Worm (Caenorhabditis elegans) whole organism, L2 larva: ENCODE results near the gene ZK353.2.

Experiments used
- C34F6.9 ChIP-seq: fragments of 150-350 bp; optimal IDR thresholded peaks from 2 replicates; lab custom pipeline; 2014; ENCODE audit warnings: missing biosample characterization, missing genetic modification characterization
- F13H6.1 ChIP-seq: sonication (generic microtip); optimal IDR thresholded peaks from 2 replicates; lab custom pipeline; 2016; ENCODE audit warnings: missing genetic modification characterization, missing compliant biosample characterization
- R02D3.7 ChIP-seq: fragments of 150-350 bp; optimal IDR thresholded peaks from 2 replicates; lab custom pipeline; 2014; ENCODE audit warnings: missing biosample characterization, missing genetic modification characterization
- ZK546.5 ChIP-seq: sonication (generic microtip); optimal IDR thresholded peaks from 2 replicates; lab custom pipeline; 2017; ENCODE audit warnings: missing biosample characterization, missing genetic modification characterization
- alr-1 ChIP-seq: fragments of 150-350 bp; optimal IDR thresholded peaks from 2 replicates; lab custom pipeline; 2014; ENCODE audit warnings: missing biosample characterization, missing genetic modification characterization
- ama-1 ChIP-seq: fragments of 150-350 bp; optimal IDR thresholded peaks from 2 replicates; lab custom pipeline; 2018; ENCODE audit warnings: inconsistent platforms
- blmp-1 ChIP-seq: sonication (generic microtip); optimal IDR thresholded peaks from 2 replicates; lab custom pipeline; 2017; ENCODE audit warnings: missing genetic modification characterization, mild to moderate bottlenecking, missing compliant biosample characterization, antibody characterized with exemption, moderate library complexity; ENCODE audit not compliant: insufficient read depth
- ceh-82 ChIP-seq: fragments of 150-350 bp; optimal IDR thresholded peaks from 2 replicates; lab custom pipeline; 2014; ENCODE audit warnings: missing biosample characterization, missing genetic modification characterization
- crh-2 ChIP-seq: sonication (generic microtip); optimal IDR thresholded peaks from 2 replicates; lab custom pipeline; 2017; ENCODE audit warnings: missing biosample characterization, missing genetic modification characterization
- dmd-4 ChIP-seq: sonication (generic microtip); optimal IDR thresholded peaks from 2 replicates; lab custom pipeline; 2017; ENCODE audit warnings: missing biosample characterization, missing genetic modification characterization
- egl-27 ChIP-seq: sonication (generic microtip); optimal IDR thresholded peaks from 3 replicates; lab custom pipeline; 2017; ENCODE audit warnings: missing biosample characterization, missing genetic modification reagents, missing genetic modification characterization
- elt-1 ChIP-seq: fragments of 150-350 bp; optimal IDR thresholded peaks from 2 replicates; lab custom pipeline; 2014; ENCODE audit warnings: missing biosample characterization, missing genetic modification characterization
- elt-3 ChIP-seq: sonication (generic microtip); optimal IDR thresholded peaks from 2 replicates; lab custom pipeline; 2017; ENCODE audit warnings: missing biosample characterization, missing genetic modification characterization
- fos-1 ChIP-seq: fragments of 150-350 bp; optimal IDR thresholded peaks from 2 replicates; lab custom pipeline; 2014; ENCODE audit warnings: missing biosample characterization, missing genetic modification characterization
- gmeb-1 ChIP-seq: fragments of 150-350 bp; optimal IDR thresholded peaks from 2 replicates; lab custom pipeline; 2014; ENCODE audit warnings: missing biosample characterization, missing genetic modification characterization
- lin-11 ChIP-seq: fragments of 150-350 bp; sonication (generic microtip); optimal IDR thresholded peaks from 2 replicates; lab custom pipeline; 2014; ENCODE audit warnings: missing biosample characterization, missing genetic modification characterization, inconsistent platforms, mixed read lengths
- lin-13 ChIP-seq: fragments of 150-350 bp; optimal IDR thresholded peaks from 2 replicates; lab custom pipeline; 2014; ENCODE audit warnings: missing biosample characterization, missing genetic modification reagents, missing genetic modification characterization
- lin-39 ChIP-seq: fragments of 150-350 bp; optimal IDR thresholded peaks from 2 replicates; lab custom pipeline; 2014; ENCODE audit warnings: missing biosample characterization, missing genetic modification reagents, missing genetic modification characterization
- lsy-2 ChIP-seq, 2 experiments: fragments of 150-350 bp in 1 of 2; sonication (generic microtip) in 1 of 2; optimal IDR thresholded peaks; 2 replicates each; lab custom pipeline; 2014 to 2017; ENCODE audit warnings: missing biosample characterization in 2 of 2, missing genetic modification characterization in 2 of 2
- mbf-1 ChIP-seq: sonication (generic microtip); optimal IDR thresholded peaks from 2 replicates; lab custom pipeline; 2017; ENCODE audit warnings: missing biosample characterization, missing genetic modification characterization
- mdl-1 ChIP-seq, 2 experiments: fragments of 150-350 bp in 1 of 2; sonication (generic microtip) in 1 of 2; optimal IDR thresholded peaks; 2 replicates each; lab custom pipeline; 2017; ENCODE audit warnings: missing biosample characterization in 2 of 2, missing genetic modification characterization in 2 of 2
- nhr-10 ChIP-seq: sonication (generic microtip); optimal IDR thresholded peaks from 2 replicates; lab custom pipeline; 2017; ENCODE audit warnings: missing biosample characterization, missing genetic modification characterization
- nhr-11 ChIP-seq: fragments of 150-350 bp; optimal IDR thresholded peaks from 2 replicates; lab custom pipeline; 2014; ENCODE audit warnings: missing biosample characterization, missing genetic modification characterization
- nhr-12 ChIP-seq: fragments of 150-350 bp; optimal IDR thresholded peaks from 2 replicates; lab custom pipeline; 2014; ENCODE audit warnings: missing biosample characterization, missing genetic modification characterization
- nhr-129 ChIP-seq: fragments of 150-350 bp; optimal IDR thresholded peaks from 2 replicates; lab custom pipeline; 2014; ENCODE audit warnings: missing biosample characterization, missing genetic modification characterization
- nhr-21 ChIP-seq: fragments of 150-350 bp; optimal IDR thresholded peaks from 2 replicates; lab custom pipeline; 2014; ENCODE audit warnings: missing biosample characterization, missing genetic modification characterization
- nhr-23 ChIP-seq: fragments of 150-350 bp; optimal IDR thresholded peaks from 2 replicates; lab custom pipeline; 2014; ENCODE audit warnings: missing biosample characterization, missing genetic modification reagents, missing genetic modification characterization
- nhr-237 ChIP-seq: fragments of 150-350 bp; optimal IDR thresholded peaks from 2 replicates; lab custom pipeline; 2014; ENCODE audit warnings: missing biosample characterization, missing genetic modification characterization
- nhr-25 ChIP-seq: fragments of 150-350 bp; sonication (generic microtip); optimal IDR thresholded peaks from 3 replicates; lab custom pipeline; 2014; ENCODE audit warnings: missing biosample characterization, missing genetic modification characterization
- nhr-6 ChIP-seq: fragments of 150-350 bp; optimal IDR thresholded peaks from 2 replicates; lab custom pipeline; 2014; ENCODE audit warnings: missing biosample characterization, missing genetic modification characterization
- nhr-77 ChIP-seq: fragments of 150-350 bp; optimal IDR thresholded peaks from 2 replicates; lab custom pipeline; 2014; ENCODE audit warnings: missing biosample characterization, missing genetic modification characterization
- peb-1 ChIP-seq: fragments of 150-350 bp; optimal IDR thresholded peaks from 2 replicates; lab custom pipeline; 2014; ENCODE audit warnings: missing biosample characterization, missing genetic modification characterization
- sem-4 ChIP-seq: fragments of 150-350 bp; optimal IDR thresholded peaks from 2 replicates; lab custom pipeline; 2014; ENCODE audit warnings: missing biosample characterization, missing genetic modification reagents, missing genetic modification characterization
- skn-1 ChIP-seq: sonication (generic microtip); optimal IDR thresholded peaks from 2 replicates; lab custom pipeline; 2017; ENCODE audit warnings: missing biosample characterization, missing genetic modification characterization
- sma-3 ChIP-seq: sonication (generic microtip); optimal IDR thresholded peaks from 2 replicates; lab custom pipeline; 2016; ENCODE audit warnings: missing genetic modification reagents, missing genetic modification characterization, missing compliant biosample characterization
- unc-39 ChIP-seq: fragments of 150-350 bp; optimal IDR thresholded peaks from 2 replicates; lab custom pipeline; 2014; ENCODE audit warnings: missing biosample characterization, missing genetic modification characterization
- unc-55 ChIP-seq: fragments of 150-350 bp; sonication (generic microtip); optimal IDR thresholded peaks from 3 replicates; lab custom pipeline; 2014; ENCODE audit warnings: missing biosample characterization, missing genetic modification reagents, missing genetic modification characterization
- unc-62 ChIP-seq: fragments of 150-350 bp; optimal IDR thresholded peaks from 2 replicates; lab custom pipeline; 2014; ENCODE audit warnings: missing biosample characterization, missing genetic modification reagents, missing genetic modification characterization
- zag-1 ChIP-seq: fragments of 150-350 bp; optimal IDR thresholded peaks from 2 replicates; lab custom pipeline; 2014; ENCODE audit warnings: missing biosample characterization, missing genetic modification characterization
- ztf-1 ChIP-seq: fragments of 200-800 bp; sonication (Bioruptor generic); conservative IDR thresholded peaks from 2 replicates; pipeline ENCODE4 v1.3.6; 2022; ENCODE audit warnings: missing genetic modification characterization, missing compliant biosample characterization
- ztf-11 ChIP-seq: sonication (generic microtip); optimal IDR thresholded peaks from 2 replicates; lab custom pipeline; 2017; ENCODE audit warnings: missing biosample characterization, missing genetic modification characterization
- ztf-4 ChIP-seq: fragments of 150-350 bp; optimal IDR thresholded peaks from 2 replicates; lab custom pipeline; 2014; ENCODE audit warnings: missing biosample characterization, missing genetic modification characterization

Gene ZK353.2

DNA sequence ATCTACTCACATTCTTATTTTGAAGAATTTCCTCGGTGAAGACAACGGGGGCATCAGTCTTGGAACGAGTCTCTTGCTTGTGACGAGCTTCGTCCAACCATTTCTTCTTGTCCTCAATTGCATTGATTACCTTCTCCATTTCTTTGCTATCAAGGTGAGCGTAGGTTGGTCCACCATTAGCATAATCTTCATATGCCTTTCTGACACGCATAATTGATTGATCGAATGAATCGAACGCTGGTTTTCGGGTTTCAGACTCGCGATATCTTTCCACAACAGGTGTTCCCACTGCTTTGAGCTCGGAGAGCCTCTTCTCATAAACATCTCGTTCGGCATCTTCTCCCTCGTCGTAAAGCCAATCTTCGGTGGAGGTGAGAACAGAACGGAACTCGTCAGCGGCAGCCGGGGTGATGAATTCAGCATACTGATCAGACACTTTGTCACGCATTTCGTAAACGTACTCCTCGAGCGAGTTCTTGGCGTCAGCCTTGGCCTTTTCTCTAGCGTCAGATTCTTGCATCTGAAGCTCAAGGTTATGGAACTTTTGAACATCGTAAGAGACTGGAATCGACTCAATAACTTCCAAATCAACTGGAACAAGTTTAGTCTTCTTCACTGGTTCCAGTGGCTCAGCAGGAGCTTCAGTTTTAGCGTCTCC is 46.1 kb downstream of the ZK353.2 start:
- TF ChIP-seq lin-11 (peak; percentile 28), ama-1 (lab: Kevin White, UChicago) (peak; percentile 72), crh-2 (tag; lab: Kevin White, UChicago) (no peak)

DNA sequence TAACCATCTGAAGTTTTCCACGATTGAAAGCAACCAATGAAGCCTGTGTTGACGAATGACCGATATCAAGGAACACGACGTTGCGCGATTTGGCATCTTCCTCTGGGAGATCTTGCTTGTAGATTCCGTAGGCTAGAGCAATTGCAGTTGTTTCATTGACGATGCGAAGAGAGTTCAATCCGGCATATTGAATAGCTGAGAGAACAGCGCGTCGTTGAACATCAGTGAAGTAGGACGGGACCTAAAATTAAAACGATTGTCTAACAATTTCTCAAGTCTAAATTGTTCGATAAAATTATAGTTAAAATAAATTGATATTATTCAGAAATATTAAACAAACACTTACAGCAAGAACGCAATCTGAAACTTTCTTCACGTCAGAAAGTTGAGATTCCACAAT is 47.5 kb downstream of the ZK353.2 start:
- TF ChIP-seq zag-1 (tag; lab: Kevin White, UChicago): no peak
- TF ChIP-seq R02D3.7 (tag; lab: Kevin White, UChicago): no peak
- TF ChIP-seq nhr-23 (tag; lab: Kevin White, UChicago): no peak
- no peak for TF ChIP-seq lsy-2 (tag; optimal IDR thresholded peaks at IDR 0.05; lab: Kevin White, UChicago)
- TF ChIP-seq nhr-77 (tag; lab: Kevin White, UChicago): no peak
- no peak for TF ChIP-seq nhr-25 (tag; lab: Kevin White, UChicago)
- TF ChIP-seq ceh-82: no peak

DNA sequence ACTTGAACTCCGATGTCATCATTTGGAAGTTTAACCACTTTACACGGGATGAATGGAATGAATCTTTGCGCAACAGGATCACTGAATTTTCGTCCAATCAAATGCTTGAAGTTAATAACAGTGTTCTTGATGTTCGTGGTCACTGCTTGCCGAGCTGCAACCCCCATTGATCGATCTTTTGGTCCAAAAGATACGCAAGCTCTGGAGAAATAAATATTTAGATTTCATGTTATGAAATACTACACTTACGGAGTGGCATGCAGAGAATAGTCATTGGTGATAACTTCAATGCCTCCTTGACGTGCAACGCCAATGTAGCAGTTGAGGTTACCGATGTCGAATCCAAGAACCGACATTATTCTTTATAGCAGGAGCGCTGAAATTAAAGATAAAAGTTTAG is 48.0 kb downstream of the ZK353.2 start, which contains the start of gene hsp-110:
Gene hsp-110 (minus strand): TSS at position 376 of the 400 bp plus-strand sequence.
- TF ChIP-seq nhr-77 (tag; lab: Kevin White, UChicago) (no peak), unc-39 (tag; lab: Kevin White, UChicago) (no peak), nhr-6 (tag; lab: Kevin White, UChicago) (no peak), ztf-11 (tag; lab: Kevin White, UChicago) (no peak), sma-3 (no peak), mdl-1 (tag; optimal IDR thresholded peaks at IDR 0.05; lab: Kevin White, UChicago) (no peak), gmeb-1 (tag; lab: Kevin White, UChicago) (no peak), F13H6.1 (tag; lab: Kevin White, UChicago) (no peak), unc-62 (GFP tag; lab: Kevin White, UChicago) (no peak), ztf-4 (no peak), peb-1 (tag; lab: Kevin White, UChicago) (no peak), nhr-11 (tag; lab: Kevin White, UChicago) (no peak), lin-13 (GFP tag; lab: Kevin White, UChicago) (no peak), lin-39 (tag; lab: Kevin White, UChicago) (no peak), lsy-2 (tag; optimal IDR thresholded peaks at IDR 0.05; lab: Kevin White, UChicago) (no peak), fos-1 (no peak), elt-3 (tag; lab: Kevin White, UChicago) (no peak), blmp-1 (tag; lab: Kevin White, UChicago) (no peak), mbf-1 (tag; lab: Kevin White, UChicago) (no peak)
- TF ChIP-seq, all 48 proteins: peak for 0

DNA sequence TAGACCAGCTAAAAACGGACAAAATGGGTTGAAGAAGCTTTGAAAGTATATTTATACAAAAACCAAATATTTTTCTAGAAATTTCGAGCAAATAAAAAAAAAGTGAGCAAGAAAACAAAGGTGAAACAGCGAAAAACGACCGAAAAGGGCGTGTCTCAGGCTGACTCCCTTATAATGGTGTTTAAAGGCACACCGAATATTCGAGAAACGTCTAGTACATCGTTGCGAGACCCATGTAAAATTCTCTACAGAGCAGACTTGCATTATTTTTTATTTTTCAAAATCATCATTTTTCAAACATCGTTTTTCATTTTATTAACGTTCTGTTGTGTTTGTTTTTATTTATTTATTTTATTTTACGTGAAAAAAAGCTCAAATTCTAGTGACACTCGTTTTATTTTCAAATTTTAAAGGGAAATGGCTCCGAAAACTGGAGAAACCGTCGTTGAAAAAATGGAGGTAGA is 48.5 kb downstream of the ZK353.2 start, which contains the start of gene rpn-3:
Gene rpn-3 (plus strand): TSS at position 414 of the 464 bp plus-strand sequence.
- TF ChIP-seq lin-39 (tag; lab: Kevin White, UChicago) (no peak), alr-1 (tag; lab: Kevin White, UChicago) (no peak), mbf-1 (tag; lab: Kevin White, UChicago) (no peak), R02D3.7 (tag; lab: Kevin White, UChicago) (peak; percentile 64), nhr-6 (tag; lab: Kevin White, UChicago) (peak; percentile 97), mdl-1 (tag; optimal IDR thresholded peaks at IDR 0.05; lab: Kevin White, UChicago) (peak in 1 of 2 experiments; percentile 31), lin-11 (peak; percentile 63), fos-1 (peak; percentile 98), F13H6.1 (tag; lab: Kevin White, UChicago) (peak; percentile 92), C34F6.9 (tag; lab: Kevin White, UChicago) (peak; percentile 99), nhr-12 (tag; lab: Kevin White, UChicago) (peak; percentile 6), nhr-129 (tag; lab: Kevin White, UChicago) (peak; percentile 94), nhr-11 (tag; lab: Kevin White, UChicago) (no peak), ama-1 (lab: Kevin White, UChicago) (peak; percentile 96), sma-3 (peak; percentile 97), sem-4 (peak; percentile 97), dmd-4 (tag; lab: Kevin White, UChicago) (no peak), nhr-23 (tag; lab: Kevin White, UChicago) (no peak), nhr-237 (tag; lab: Kevin White, UChicago) (peak; percentile 72), lsy-2 (tag; optimal IDR thresholded peaks at IDR 0.05; lab: Kevin White, UChicago) (peak; percentile 93 to 97), zag-1 (tag; lab: Kevin White, UChicago) (peak; percentile 88), unc-39 (tag; lab: Kevin White, UChicago) (no peak), nhr-10 (tag; lab: Kevin White, UChicago) (peak; percentile 85), elt-1 (tag; lab: Kevin White, UChicago) (no peak), ztf-11 (tag; lab: Kevin White, UChicago) (no peak), nhr-77 (tag; lab: Kevin White, UChicago) (peak; percentile 83), ztf-1 (no peak), egl-27 (tag; lab: Kevin White, UChicago) (peak; percentile 90), ZK546.5 (tag; lab: Kevin White, UChicago) (peak; percentile 69), unc-55 (peak; percentile 99), crh-2 (tag; lab: Kevin White, UChicago) (peak; percentile 99), ceh-82 (peak; percentile 83), blmp-1 (tag; lab: Kevin White, UChicago) (peak; percentile 89), skn-1 (peak; percentile 99), peb-1 (tag; lab: Kevin White, UChicago) (no peak), gmeb-1 (tag; lab: Kevin White, UChicago) (peak; percentile 95), nhr-21 (tag; lab: Kevin White, UChicago) (peak; percentile 95), lin-13 (GFP tag; lab: Kevin White, UChicago) (peak; percentile 97)
